Worm (Caenorhabditis elegans) whole organism, L1 larva: ENCODE measurements around the gene gap-2.

Experiments
- C04F5.9 ChIP-seq: sonication (generic microtip); optimal IDR thresholded peaks from 2 replicates; lab custom pipeline; 2016; ENCODE audit warnings: missing genetic modification characterization, missing compliant biosample characterization
- aha-1 ChIP-seq: fragments of 150-350 bp; optimal IDR thresholded peaks from 2 replicates; lab custom pipeline; 2014; ENCODE audit warnings: missing biosample characterization, missing genetic modification characterization
- alr-1 ChIP-seq: fragments of 200-800 bp; sonication (Bioruptor generic); optimal IDR thresholded peaks from 2 replicates; lab custom pipeline; 2018; ENCODE audit warnings: borderline replicate concordance, mild to moderate bottlenecking, missing genetic modification characterization, missing compliant biosample characterization
- blmp-1 ChIP-seq: fragments of 150-350 bp; optimal IDR thresholded peaks from 2 replicates; lab custom pipeline; 2014; ENCODE audit warnings: missing biosample characterization, missing genetic modification characterization
- ceh-63 ChIP-seq: fragments of 200-800 bp; sonication (Bioruptor generic); optimal IDR thresholded peaks from 2 replicates; lab custom pipeline; 2018; ENCODE audit warnings: mild to moderate bottlenecking, missing genetic modification characterization, missing compliant biosample characterization
- ceh-88 ChIP-seq: fragments of 200-800 bp; sonication (Bioruptor generic); IDR thresholded peaks from 2 replicates; pipeline ENCODE4 v1.3.6; 2022; ENCODE audit warnings: missing genetic modification characterization, missing compliant biosample characterization
- ceh-90 ChIP-seq: sonication (generic microtip); optimal IDR thresholded peaks from 2 replicates; lab custom pipeline; 2016; ENCODE audit warnings: missing genetic modification characterization, missing compliant biosample characterization
- ces-1 ChIP-seq: fragments of 150-350 bp; optimal IDR thresholded peaks from 2 replicates; lab custom pipeline; 2014; ENCODE audit warnings: missing biosample characterization, missing genetic modification reagents, missing genetic modification characterization
- dsc-1 ChIP-seq: sonication (generic microtip); optimal IDR thresholded peaks from 2 replicates; lab custom pipeline; 2016; ENCODE audit warnings: mild to moderate bottlenecking, missing genetic modification characterization, missing compliant biosample characterization
- efl-1 ChIP-seq, 4 experiments: fragments of 150-350 bp; optimal IDR thresholded peaks in 3 of 4; peaks in 1 of 4; 1 replicate in 1 of 4; 2 replicates in 3 of 4; lab custom pipeline; 2014; ENCODE audit warnings: missing biosample characterization in 2 of 4, missing genetic modification characterization in 2 of 4, missing genetic modification reagents in 2 of 4
- elt-3 ChIP-seq, 6 experiments: fragments of 150-350 bp in 1 of 6; sonication (generic microtip); optimal IDR thresholded peaks; 2 replicates each; lab custom pipeline; 2017 to 2018; ENCODE audit warnings: missing biosample characterization in 6 of 6, missing genetic modification characterization in 6 of 6, inconsistent platforms in 1 of 6
- ets-5 ChIP-seq: fragments of 200-800 bp; sonication (Bioruptor generic); IDR thresholded peaks from 2 replicates; pipeline ENCODE4 v1.3.6; 2022; ENCODE audit warnings: missing genetic modification characterization, missing compliant biosample characterization
- fkh-10 ChIP-seq: sonication (generic microtip); optimal IDR thresholded peaks from 2 replicates; lab custom pipeline; 2017; ENCODE audit warnings: missing biosample characterization, missing genetic modification reagents, missing genetic modification characterization
- grh-1 ChIP-seq: fragments of 200-800 bp; sonication (Bioruptor generic); IDR thresholded peaks from 2 replicates; pipeline ENCODE4 v1.3.6; 2022; ENCODE audit warnings: missing genetic modification reagents, missing genetic modification characterization, missing compliant biosample characterization
- hlh-4 ChIP-seq: sonication (generic microtip); optimal IDR thresholded peaks from 2 replicates; lab custom pipeline; 2016; ENCODE audit warnings: mild to moderate bottlenecking, missing genetic modification characterization, missing compliant biosample characterization
- hpl-2 ChIP-seq: fragments of 150-350 bp; optimal IDR thresholded peaks from 2 replicates; lab custom pipeline; 2014; ENCODE audit warnings: missing biosample characterization, missing genetic modification reagents, missing genetic modification characterization
- irx-1 ChIP-seq: sonication (generic microtip); optimal IDR thresholded peaks from 2 replicates; lab custom pipeline; 2016; ENCODE audit warnings: missing genetic modification characterization, missing compliant biosample characterization
- jun-1 ChIP-seq: fragments of 150-350 bp; optimal IDR thresholded peaks from 2 replicates; lab custom pipeline; 2014; ENCODE audit warnings: missing biosample characterization, missing genetic modification reagents, missing genetic modification characterization
- lin-13 ChIP-seq: fragments of 150-350 bp; optimal IDR thresholded peaks from 2 replicates; lab custom pipeline; 2014; ENCODE audit warnings: missing biosample characterization, missing genetic modification reagents, missing genetic modification characterization
- lin-14 ChIP-seq: fragments of 200-800 bp; sonication (Bioruptor generic); optimal IDR thresholded peaks from 2 replicates; lab custom pipeline; 2018; ENCODE audit warnings: mild to moderate bottlenecking, missing genetic modification characterization, moderate library complexity, missing compliant biosample characterization
- lin-15B ChIP-seq: fragments of 150-350 bp; sonication (generic microtip); optimal IDR thresholded peaks from 3 replicates; lab custom pipeline; 2014; ENCODE audit warnings: missing biosample characterization, missing genetic modification characterization
- mdl-1 ChIP-seq, 2 experiments: fragments of 150-350 bp; optimal IDR thresholded peaks; 2 replicates each; lab custom pipeline; 2014 to 2017; ENCODE audit warnings: missing biosample characterization in 2 of 2, missing genetic modification characterization in 2 of 2, inconsistent platforms in 1 of 2
- mef-2 ChIP-seq: fragments of 150-350 bp; optimal IDR thresholded peaks from 2 replicates; lab custom pipeline; 2014; ENCODE audit warnings: missing biosample characterization, missing genetic modification characterization
- mep-1 ChIP-seq: fragments of 150-350 bp; optimal IDR thresholded peaks from 2 replicates; lab custom pipeline; 2014; ENCODE audit warnings: missing biosample characterization, missing genetic modification characterization
- nhr-19 ChIP-seq: fragments of 200-800 bp; sonication (Bioruptor generic); conservative IDR thresholded peaks from 2 replicates; pipeline ENCODE4 v1.3.6; 2022; ENCODE audit warnings: missing genetic modification characterization, missing compliant biosample characterization
- nhr-20 ChIP-seq: sonication (generic microtip); optimal IDR thresholded peaks from 2 replicates; lab custom pipeline; 2016; ENCODE audit warnings: mild to moderate bottlenecking, missing genetic modification characterization, missing compliant biosample characterization
- nhr-47 ChIP-seq: sonication (generic microtip); optimal IDR thresholded peaks from 2 replicates; lab custom pipeline; 2016; ENCODE audit warnings: mild to moderate bottlenecking, missing genetic modification characterization, moderate library complexity, missing compliant biosample characterization
- nhr-71 ChIP-seq: sonication (generic microtip); optimal IDR thresholded peaks from 2 replicates; lab custom pipeline; 2016; ENCODE audit warnings: mild to moderate bottlenecking, missing genetic modification characterization, moderate library complexity, missing compliant biosample characterization
- nhr-76 ChIP-seq: sonication (generic microtip); optimal IDR thresholded peaks from 2 replicates; lab custom pipeline; 2017; ENCODE audit warnings: missing biosample characterization, missing genetic modification characterization
- nhr-85 ChIP-seq: sonication (generic microtip); peaks from one replicate; lab custom pipeline; 2016; ENCODE audit warnings: missing genetic modification characterization, inconsistent platforms, missing compliant biosample characterization
- nhr-90 ChIP-seq: sonication (generic microtip); optimal IDR thresholded peaks from 2 replicates; lab custom pipeline; 2016; ENCODE audit warnings: mild to moderate bottlenecking, missing genetic modification characterization, missing compliant biosample characterization; ENCODE audit not compliant: poor library complexity
- pag-3 ChIP-seq: sonication (generic microtip); optimal IDR thresholded peaks from 2 replicates; lab custom pipeline; 2017; ENCODE audit warnings: missing genetic modification characterization, mild to moderate bottlenecking, missing compliant biosample characterization, antibody characterized with exemption, borderline replicate concordance; ENCODE audit not compliant: insufficient read depth
- pax-3 ChIP-seq: fragments of 200-800 bp; sonication (Bioruptor generic); optimal IDR thresholded peaks from 2 replicates; lab custom pipeline; 2018; ENCODE audit warnings: mild to moderate bottlenecking, missing genetic modification characterization, moderate library complexity, missing compliant biosample characterization
- pqm-1 ChIP-seq: sonication (generic microtip); optimal IDR thresholded peaks from 3 replicates; lab custom pipeline; 2017; ENCODE audit warnings: missing biosample characterization, missing genetic modification characterization
- rnt-1 ChIP-seq: sonication (generic microtip); optimal IDR thresholded peaks from 2 replicates; lab custom pipeline; 2016; ENCODE audit warnings: mild to moderate bottlenecking, missing genetic modification characterization, moderate library complexity, missing compliant biosample characterization
- skn-1 ChIP-seq: fragments of 150-350 bp; optimal IDR thresholded peaks from 2 replicates; lab custom pipeline; 2014; ENCODE audit warnings: missing biosample characterization, missing genetic modification characterization
- snu-23 ChIP-seq: sonication (generic microtip); optimal IDR thresholded peaks from 2 replicates; lab custom pipeline; 2016; ENCODE audit warnings: missing genetic modification characterization, missing compliant biosample characterization
- sox-4 ChIP-seq: sonication (generic microtip); optimal IDR thresholded peaks from 2 replicates; lab custom pipeline; 2016; ENCODE audit warnings: missing genetic modification characterization, missing compliant biosample characterization
- swsn-7 ChIP-seq: sonication (generic microtip); optimal IDR thresholded peaks from 2 replicates; lab custom pipeline; 2016; ENCODE audit warnings: missing genetic modification characterization, missing compliant biosample characterization
- tbx-2 ChIP-seq: sonication (generic microtip); optimal IDR thresholded peaks from 2 replicates; lab custom pipeline; 2016; ENCODE audit warnings: missing genetic modification characterization, missing compliant biosample characterization
- tlp-1 ChIP-seq: fragments of 150-350 bp; optimal IDR thresholded peaks from 2 replicates; lab custom pipeline; 2014; ENCODE audit warnings: missing biosample characterization, missing genetic modification characterization
- unc-130 ChIP-seq: fragments of 150-350 bp; optimal IDR thresholded peaks from 2 replicates; lab custom pipeline; 2017; ENCODE audit warnings: missing biosample characterization, missing genetic modification characterization, inconsistent platforms
- unc-30 ChIP-seq: sonication (generic microtip); optimal IDR thresholded peaks from 2 replicates; lab custom pipeline; 2017; ENCODE audit warnings: missing biosample characterization, missing genetic modification characterization
- unc-86 ChIP-seq: sonication (generic microtip); optimal IDR thresholded peaks from 2 replicates; lab custom pipeline; 2016; ENCODE audit warnings: missing genetic modification characterization, missing compliant biosample characterization
- unc-98 ChIP-seq: fragments of 200-800 bp; sonication (Bioruptor generic); IDR thresholded peaks from 2 replicates; pipeline ENCODE4 v1.3.6; 2022; ENCODE audit warnings: missing genetic modification characterization, missing compliant biosample characterization
- vab-15 ChIP-seq: sonication (generic microtip); optimal IDR thresholded peaks from 2 replicates; lab custom pipeline; 2017; ENCODE audit warnings: missing genotype, mild to moderate bottlenecking, missing genetic modification characterization, missing compliant biosample characterization
- zag-1 ChIP-seq: fragments of 150-350 bp; optimal IDR thresholded peaks from 2 replicates; lab custom pipeline; 2014; ENCODE audit warnings: missing biosample characterization, missing genetic modification characterization
- zip-4 ChIP-seq: fragments of 200-800 bp; sonication (Bioruptor generic); optimal IDR thresholded peaks from 2 replicates; lab custom pipeline; 2018; ENCODE audit warnings: mild to moderate bottlenecking, missing genetic modification characterization, moderate library complexity, missing compliant biosample characterization
- ztf-11 ChIP-seq, 2 experiments: sonication (generic microtip); optimal IDR thresholded peaks; 2 replicates each; lab custom pipeline; 2016 to 2017; ENCODE audit warnings: missing genetic modification characterization in 2 of 2, missing biosample characterization in 1 of 2, missing compliant biosample characterization in 1 of 2

The gap-2 gene

ce11 chrX:9483754-9484153 is 11.5 kb downstream of the gap-2 start:
- TF ChIP-seq efl-1 (optimal IDR thresholded peaks at IDR 0.05; lab: Kevin White, UChicago) (no peak), efl-1 (GFP tag; optimal IDR thresholded peaks at IDR 0.05 in 1 of 2; lab: Kevin White, UChicago) (peak in 1 of 2 experiments; percentile 14), unc-86 (tag; lab: Kevin White, UChicago) (no peak)
- TF ChIP-seq, all 84 proteins: peak for 1

- no peak for TF ChIP-seq nhr-47 (tag; lab: Kevin White, UChicago)
- TF ChIP-seq efl-1 (optimal IDR thresholded peaks at IDR 0.05; lab: Kevin White, UChicago): no peak
- peak in 1 of 2 experiments; percentile 55 for TF ChIP-seq efl-1 (GFP tag; optimal IDR thresholded peaks at IDR 0.05 in 1 of 2; lab: Kevin White, UChicago)
These were observed 13.9 kb downstream of the gap-2 start for ce11 chrX:9486160-9486559.

ce11 chrX:9489578-9489977 is 17.3 kb downstream of the gap-2 start:
- TF ChIP-seq pag-3 (tag; lab: Kevin White, UChicago) (no peak), zag-1 (tag; lab: Kevin White, UChicago) (no peak), alr-1 (tag; lab: Kevin White, UChicago) (no peak), irx-1 (tag; lab: Kevin White, UChicago) (no peak), lin-13 (no peak), ceh-88 (GFP tag; lab: Robert Waterston, UW) (no peak), ztf-11 (tag; optimal IDR thresholded peaks at IDR 0.05; lab: Kevin White, UChicago) (no peak), jun-1 (tag; lab: Kevin White, UChicago) (no peak), unc-98 (GFP tag; lab: Robert Waterston, UW) (no peak), elt-3 (tag; optimal IDR thresholded peaks at IDR 0.05; lab: Kevin White, UChicago) (peak in 2 of 6 experiments; percentile 12 to 60), unc-86 (tag; lab: Kevin White, UChicago) (no peak), tlp-1 (tag; lab: Kevin White, UChicago) (no peak), fkh-10 (GFP tag; lab: Kevin White, UChicago) (no peak), nhr-71 (tag; lab: Kevin White, UChicago) (no peak), ets-5 (GFP tag; lab: Robert Waterston, UW) (no peak), nhr-85 (tag; lab: Kevin White, UChicago) (peak; percentile 74), mep-1 (tag; lab: Kevin White, UChicago) (no peak), nhr-20 (tag; lab: Kevin White, UChicago) (peak; percentile 37), C04F5.9 (tag; lab: Kevin White, UChicago) (no peak), rnt-1 (tag; lab: Kevin White, UChicago) (no peak), sox-4 (no peak), snu-23 (peak; percentile 33), dsc-1 (tag; lab: Kevin White, UChicago) (no peak), nhr-19 (no peak), lin-14 (peak; percentile 53), pqm-1 (tag; lab: Kevin White, UChicago) (no peak), ces-1 (GFP tag; lab: Kevin White, UChicago) (no peak), hlh-4 (no peak), mef-2 (tag; lab: Kevin White, UChicago) (no peak), nhr-76 (tag; lab: Kevin White, UChicago) (no peak), mdl-1 (tag; optimal IDR thresholded peaks at IDR 0.05; lab: Kevin White, UChicago) (peak in 1 of 2 experiments; percentile 33), tbx-2 (no peak), swsn-7 (tag; lab: Kevin White, UChicago) (no peak), vab-15 (no peak), zip-4 (no peak), ceh-90 (tag; lab: Kevin White, UChicago) (no peak), aha-1 (no peak), unc-130 (tag; lab: Kevin White, UChicago) (no peak), lin-15B (tag; lab: Kevin White, UChicago) (no peak), grh-1 (no peak), blmp-1 (peak; percentile 58), pax-3 (tag; lab: Kevin White, UChicago) (no peak), unc-30 (tag; lab: Kevin White, UChicago) (no peak), ceh-63 (GFP tag; lab: Kevin White, UChicago) (no peak), hpl-2 (GFP tag; lab: Kevin White, UChicago) (no peak), skn-1 (no peak), nhr-90 (tag; lab: Kevin White, UChicago) (no peak)
- TF ChIP-seq, all 84 proteins: peak for 7
